Fruit fly (Drosophila melanogaster) whole organism, embryonic: ENCODE measurements around the gene Cat.
A peak's percentile ranks its signal among the peaks of the same experiment; 100 is the strongest.

Source experiments
- Antp ChIP-seq: fragments of 200-800 bp; sonication (Bioruptor generic); optimal IDR thresholded peaks from 3 replicates; lab custom pipeline; 2016; ENCODE audit warnings: missing biosample characterization, missing genetic modification characterization
- Awh ChIP-seq: fragments of 200-800 bp; sonication (Bioruptor generic); IDR thresholded peaks from 2 replicates; pipeline ENCODE4, ENCODE4 v1.3.6; 2022; ENCODE audit warnings: missing biosample characterization, missing genetic modification characterization
- BtbVII ChIP-seq: fragments of 200-800 bp; sonication (Bioruptor generic); optimal IDR thresholded peaks from 3 replicates; lab custom pipeline; 2017; ENCODE audit warnings: missing biosample characterization, mild to moderate bottlenecking, missing genetic modification characterization
- CG10565 ChIP-seq: fragments of 200-800 bp; sonication (Bioruptor generic); optimal IDR thresholded peaks from 3 replicates; lab custom pipeline; 2016; ENCODE audit warnings: missing biosample characterization, mild to moderate bottlenecking, missing genetic modification characterization
- CG11093 ChIP-seq: fragments of 200-800 bp; sonication (Bioruptor generic); IDR thresholded peaks from 3 replicates; pipeline ENCODE4 v1.3.6; 2022; ENCODE audit warnings: missing biosample characterization, missing genetic modification characterization
- CG12744 ChIP-seq: fragments of 200-800 bp; sonication (Bioruptor generic); optimal IDR thresholded peaks from 2 replicates; lab custom pipeline; 2016; ENCODE audit warnings: missing biosample characterization, missing genetic modification characterization
- CG14667 ChIP-seq: fragments of 200-800 bp; sonication (Bioruptor generic); IDR thresholded peaks from 2 replicates; pipeline ENCODE4 v1.3.6; 2022; ENCODE audit warnings: missing biosample characterization, missing genetic modification characterization
- CG15269 ChIP-seq: fragments of 200-800 bp; sonication (Bioruptor generic); optimal IDR thresholded peaks from 2 replicates; lab custom pipeline; 2018; ENCODE audit warnings: missing biosample characterization, mild to moderate bottlenecking, missing genetic modification characterization, moderate library complexity
- CG15479 ChIP-seq: fragments of 200-800 bp; sonication (Bioruptor generic); optimal IDR thresholded peaks from 3 replicates; lab custom pipeline; 2019; ENCODE audit warnings: missing biosample characterization, mild to moderate bottlenecking, missing genetic modification characterization, moderate library complexity
- CG16779 ChIP-seq: fragments of 200-800 bp; sonication (Bioruptor generic); IDR thresholded peaks from 2 replicates; pipeline ENCODE4 v1.3.6; 2022; ENCODE audit warnings: missing biosample characterization, missing genetic modification characterization
- CG17361 ChIP-seq: fragments of 200-800 bp; sonication (Bioruptor generic); IDR thresholded peaks from 3 replicates; pipeline ENCODE4 v1.3.6; 2022; ENCODE audit warnings: missing biosample characterization, missing genetic modification characterization
- CG17568 ChIP-seq: fragments of 200-800 bp; sonication (Bioruptor generic); optimal IDR thresholded peaks from 2 replicates; lab custom pipeline; 2018; ENCODE audit warnings: missing biosample characterization, mild to moderate bottlenecking, missing genetic modification characterization, moderate library complexity
- CG3065 ChIP-seq: fragments of 200-800 bp; sonication (Bioruptor generic); optimal IDR thresholded peaks from 2 replicates; lab custom pipeline; 2016; ENCODE audit warnings: missing biosample characterization, missing genetic modification characterization
- CG43689 ChIP-seq: fragments of 200-800 bp; sonication (Bioruptor generic); IDR thresholded peaks from 2 replicates; pipeline ENCODE4 v1.3.6; 2022; ENCODE audit warnings: missing biosample characterization, missing genetic modification characterization
- CG4854 ChIP-seq: fragments of 200-800 bp; sonication (Bioruptor generic); optimal IDR thresholded peaks from 2 replicates; lab custom pipeline; 2016; ENCODE audit warnings: missing biosample characterization, missing genetic modification characterization, inconsistent platforms
- CG6813 ChIP-seq: fragments of 200-800 bp; sonication (Bioruptor generic); optimal IDR thresholded peaks from 2 replicates; lab custom pipeline; 2017; ENCODE audit warnings: missing biosample characterization, missing genetic modification characterization, mild to moderate bottlenecking, moderate library complexity, missing genetic modification reagents
- CG7963 ChIP-seq: fragments of 200-800 bp; sonication (Bioruptor generic); IDR thresholded peaks from 3 replicates; pipeline ENCODE4 v1.3.6; 2022; ENCODE audit warnings: missing biosample characterization, missing genetic modification characterization; ENCODE audit not compliant: partially characterized antibody
- CG8281 ChIP-seq: fragments of 200-800 bp; sonication (Bioruptor generic); optimal IDR thresholded peaks from 2 replicates; lab custom pipeline; 2018; ENCODE audit warnings: missing biosample characterization, mild to moderate bottlenecking, missing genetic modification characterization, moderate library complexity
- CG9215 ChIP-seq: fragments of 200-800 bp; sonication (Bioruptor generic); IDR thresholded peaks from 2 replicates; pipeline ENCODE4 v1.3.6; 2022; ENCODE audit warnings: missing biosample characterization, missing genetic modification characterization
- CG9817 ChIP-seq: fragments of 200-800 bp; sonication (Bioruptor generic); optimal IDR thresholded peaks from 2 replicates; lab custom pipeline; 2018; ENCODE audit warnings: missing biosample characterization, mild to moderate bottlenecking, missing genetic modification characterization, moderate library complexity
- Dip2 ChIP-seq: fragments of 200-800 bp; sonication (Bioruptor generic); IDR thresholded peaks from 2 replicates; pipeline ENCODE4 v1.3.6; 2022; ENCODE audit warnings: missing biosample characterization, missing genetic modification characterization
- E2f1 ChIP-seq: fragments of 200-800 bp; sonication (Bioruptor generic); IDR thresholded peaks from 2 replicates; pipeline ENCODE4 v1.3.6; 2022; ENCODE audit warnings: missing biosample characterization, missing genetic modification characterization
- Fer3 ChIP-seq: fragments of 200-800 bp; sonication (Bioruptor generic); optimal IDR thresholded peaks from 2 replicates; lab custom pipeline; 2018; ENCODE audit warnings: missing biosample characterization, mild to moderate bottlenecking, missing genetic modification characterization, moderate library complexity
- H2.0 ChIP-seq: fragments of 200-800 bp; sonication (Bioruptor generic); IDR thresholded peaks from 2 replicates; pipeline ENCODE4 v1.3.6; 2022; ENCODE audit warnings: missing biosample characterization, missing genetic modification characterization
- HLH54F ChIP-seq: fragments of 200-800 bp; sonication (Bioruptor generic); optimal IDR thresholded peaks from 3 replicates; lab custom pipeline; 2016; ENCODE audit warnings: missing biosample characterization, missing genetic modification characterization
- Hmr ChIP-seq: fragments of 200-800 bp; sonication (Bioruptor generic); optimal IDR thresholded peaks from 3 replicates; lab custom pipeline; 2017; ENCODE audit warnings: mild to moderate bottlenecking, missing biosample characterization, missing genetic modification reagents, missing genetic modification characterization
- Hmx ChIP-seq: fragments of 200-800 bp; sonication (Bioruptor generic); optimal IDR thresholded peaks from 2 replicates; lab custom pipeline; 2016; ENCODE audit warnings: missing biosample characterization, missing genetic modification characterization
- Hr39 ChIP-seq: fragments of >200 bp; optimal IDR thresholded peaks from 2 replicates; lab custom pipeline; 2017
- MESR4 ChIP-seq: fragments of 200-800 bp; sonication (Bioruptor generic); optimal IDR thresholded peaks from 2 replicates; lab custom pipeline; 2018; ENCODE audit warnings: missing biosample characterization, mild to moderate bottlenecking, missing genetic modification characterization, moderate library complexity
- Nf-YB ChIP-seq: fragments of 200-800 bp; sonication (Bioruptor generic); optimal IDR thresholded peaks from 3 replicates; lab custom pipeline; 2019; ENCODE audit warnings: missing biosample characterization, mild to moderate bottlenecking, missing genetic modification characterization, moderate library complexity
- Sry-δ ChIP-seq: fragments of 200-800 bp; sonication (Bioruptor generic); optimal IDR thresholded peaks from 2 replicates; lab custom pipeline; 2016; ENCODE audit warnings: missing biosample characterization, missing genetic modification characterization
- Vsx1 ChIP-seq: fragments of 200-800 bp; sonication (Bioruptor generic); optimal IDR thresholded peaks from 2 replicates; lab custom pipeline; 2017; ENCODE audit warnings: missing biosample characterization, mild to moderate bottlenecking, missing genetic modification characterization, missing genetic modification reagents
- ap ChIP-seq: fragments of 200-800 bp; sonication (Bioruptor generic); IDR thresholded peaks from 2 replicates; pipeline ENCODE4 v1.3.6; 2022; ENCODE audit warnings: missing biosample characterization, missing genetic modification characterization
- cwo ChIP-seq: fragments of 200-800 bp; sonication (Bioruptor generic); optimal IDR thresholded peaks from 3 replicates; lab custom pipeline; 2017; ENCODE audit warnings: missing biosample characterization, missing genetic modification characterization, mild to moderate bottlenecking, moderate library complexity, missing genetic modification reagents
- eve ChIP-seq, 2 experiments: fragments of >200 bp; optimal IDR thresholded peaks; 2 replicates each; lab custom pipeline; 2017; ENCODE audit warnings: missing biosample characterization in 2 of 2, missing genetic modification characterization in 2 of 2
- hb ChIP-seq: fragments of 200-800 bp; sonication (Bioruptor generic); IDR thresholded peaks from 3 replicates; pipeline ENCODE4 v1.3.6; 2022; ENCODE audit warnings: missing biosample characterization, missing genetic modification characterization; ENCODE audit not compliant: partially characterized antibody
- lilli ChIP-seq: fragments of 200-800 bp; sonication (Bioruptor generic); optimal IDR thresholded peaks from 3 replicates; lab custom pipeline; 2016; ENCODE audit warnings: missing biosample characterization, missing genetic modification characterization
- mirr ChIP-seq: fragments of 200-800 bp; sonication (Bioruptor generic); optimal IDR thresholded peaks from 3 replicates; lab custom pipeline; 2018; ENCODE audit warnings: missing biosample characterization, mild to moderate bottlenecking, missing genetic modification characterization
- pb ChIP-seq: fragments of 200-800 bp; sonication (Bioruptor generic); optimal IDR thresholded peaks from 3 replicates; lab custom pipeline; 2016; ENCODE audit warnings: missing biosample characterization, missing genetic modification characterization
- peb ChIP-seq: fragments of 200-800 bp; sonication (Bioruptor generic); IDR thresholded peaks from 2 replicates; pipeline ENCODE4 v1.3.6; 2022; ENCODE audit warnings: missing biosample characterization, missing genetic modification characterization
- phol ChIP-seq: fragments of 200-800 bp; sonication (Bioruptor generic); optimal IDR thresholded peaks from 3 replicates; lab custom pipeline; 2018; ENCODE audit warnings: missing biosample characterization, mild to moderate bottlenecking, missing genetic modification characterization, moderate library complexity
- run ChIP-seq: fragments of 200-800 bp; sonication (Bioruptor generic); optimal IDR thresholded peaks from 3 replicates; lab custom pipeline; 2018; ENCODE audit warnings: missing biosample characterization, mild to moderate bottlenecking, missing genetic modification characterization
- sqz ChIP-seq: fragments of 200-800 bp; sonication (Bioruptor generic); optimal IDR thresholded peaks from 3 replicates; lab custom pipeline; 2018; ENCODE audit warnings: missing biosample characterization, mild to moderate bottlenecking, missing genetic modification characterization
- sr ChIP-seq: fragments of 200-800 bp; sonication (Bioruptor generic); IDR thresholded peaks from 3 replicates; pipeline ENCODE4 v1.3.6; 2022; ENCODE audit warnings: missing biosample characterization, missing genetic modification characterization
- tin ChIP-seq: fragments of 200-800 bp; sonication (Bioruptor generic); optimal IDR thresholded peaks from 3 replicates; lab custom pipeline; 2016; ENCODE audit warnings: missing biosample characterization, missing genetic modification characterization
- tna ChIP-seq: fragments of 200-800 bp; sonication (Bioruptor generic); IDR thresholded peaks from 2 replicates; pipeline ENCODE4 v1.3.6; 2022; ENCODE audit warnings: missing biosample characterization, missing genetic modification characterization; ENCODE audit not compliant: partially characterized antibody
- vfl ChIP-seq: fragments of 200-800 bp; sonication (Bioruptor generic); optimal IDR thresholded peaks from 2 replicates; lab custom pipeline; 2016; ENCODE audit warnings: missing biosample characterization, missing genetic modification characterization
- vvl ChIP-seq: fragments of 200-800 bp; sonication (Bioruptor generic); IDR thresholded peaks from 2 replicates; pipeline ENCODE4 v1.3.6; 2022; ENCODE audit warnings: missing biosample characterization, missing genetic modification characterization
- zfh2 ChIP-seq: fragments of 200-800 bp; sonication (Bioruptor generic); optimal IDR thresholded peaks from 2 replicates; lab custom pipeline; 2016; ENCODE audit warnings: missing biosample characterization, missing genetic modification characterization

Cat gene

dm6 chr3L:18781653-18782629, 40.5 kb upstream of the Cat start (continued):
- TF ChIP-seq tin (peak; percentile 32), phol (tag; lab: Kevin White, UChicago) (peak; percentile 78), sqz (no peak), CG43689 (no peak), CG12744 (GFP tag; lab: Kevin White, UChicago) (no peak), Hmx (GFP tag; lab: Kevin White, UChicago) (no peak), Nf-YB (peak; percentile 4), Dip2 (GFP tag; lab: Robert Waterston, UW) (no peak), run (peak; percentile 51), CG15479 (GFP tag; lab: Kevin White, UChicago) (no peak), sr (peak; percentile 45; the same call in 2 of the 3 replicates), CG6813 (no peak), BtbVII (peak; percentile 49), HLH54F (GFP tag; lab: Kevin White, UChicago) (no peak), CG14667 (GFP tag; lab: Robert Waterston, UW) (no peak), ap (GFP tag; lab: Robert Waterston, UW) (peak; percentile 58), tna (GFP tag; lab: Robert Waterston, UW) (no peak), CG9817 (tag; lab: Kevin White, UChicago) (peak; percentile 19), CG4854 (no peak), cwo (GFP tag; lab: Kevin White, UChicago) (no peak), CG17568 (GFP tag; lab: Kevin White, UChicago) (peak; percentile 27), vfl (no peak), Antp (GFP tag; lab: Kevin White, UChicago) (no peak), hb (GFP tag; lab: Robert Waterston, UW) (no peak), E2f1 (GFP tag; lab: Robert Waterston, UW) (peak; percentile 53), CG15269 (tag; lab: Kevin White, UChicago) (peak; percentile 86), Hmr (GFP tag; lab: Kevin White, UChicago) (no peak), CG16779 (GFP tag; lab: Robert Waterston, UW) (no peak), pb (no peak), zfh2 (GFP tag; lab: Kevin White, UChicago) (no peak), mirr (GFP tag; lab: Kevin White, UChicago) (peak; percentile 58), CG8281 (tag; lab: Kevin White, UChicago) (peak; percentile 55), CG7963 (GFP tag; lab: Robert Waterston, UW) (no peak), lilli (peak; percentile 31), CG17361 (peak; percentile 79), MESR4 (GFP tag; lab: Kevin White, UChicago) (no peak), Sry-δ (GFP tag; lab: Kevin White, UChicago) (no peak), Hr39 (lab: Kevin White, UChicago) (no peak), eve (GFP tag; optimal IDR thresholded peaks at IDR 0.05; lab: Kevin White, UChicago) (peak in 1 of 2 experiments; percentile 12), CG3065 (GFP tag; lab: Kevin White, UChicago) (no peak), CG9215 (GFP tag; lab: Robert Waterston, UW) (no peak), peb (GFP tag; lab: Robert Waterston, UW) (peak; percentile 6; the same call in 1 of the 2 replicates), CG11093 (GFP tag; lab: Robert Waterston, UW) (0 out of 3 replicates have a peak, but pooled peaks have one; percentile 31), Awh (GFP tag; lab: Robert Waterston, UW) (no peak), vvl (GFP tag; lab: Robert Waterston, UW) (no peak), CG10565 (GFP tag; lab: Kevin White, UChicago) (no peak), Fer3 (tag; lab: Kevin White, UChicago) (peak; percentile 27), H2.0 (peak; percentile 36; the same call in 1 of the 2 replicates), Vsx1 (GFP tag; lab: Kevin White, UChicago) (no peak)
